Fruit fly (Drosophila melanogaster) whole organism, embryonic: ENCODE measurements around the gene CG4020.
A peak's percentile ranks its signal among the peaks of the same experiment; 100 is the strongest.

Experiments used
- Ada2b ChIP-seq: fragments of 200-800 bp; sonication (Bioruptor generic); IDR thresholded peaks from 2 replicates; pipeline ENCODE4 v1.3.6; 2022; ENCODE audit warnings: missing biosample characterization, missing genetic modification characterization
- B-H2 ChIP-seq: fragments of 200-800 bp; sonication (Bioruptor generic); optimal IDR thresholded peaks from 2 replicates; lab custom pipeline; 2018; ENCODE audit warnings: missing biosample characterization, mild to moderate bottlenecking, missing genetic modification characterization
- Bdp1 ChIP-seq: fragments of 200-800 bp; sonication (Bioruptor generic); optimal IDR thresholded peaks from 3 replicates; lab custom pipeline; 2016; ENCODE audit warnings: missing biosample characterization, missing genetic modification characterization
- CG12659 ChIP-seq: fragments of 200-800 bp; sonication (Bioruptor generic); optimal IDR thresholded peaks from 3 replicates; lab custom pipeline; 2017; ENCODE audit warnings: mild to moderate bottlenecking, missing biosample characterization, missing genetic modification reagents, missing genetic modification characterization
- CG13296 ChIP-seq: fragments of 200-800 bp; sonication (Bioruptor generic); optimal IDR thresholded peaks from 3 replicates; lab custom pipeline; 2018; ENCODE audit warnings: missing biosample characterization, mild to moderate bottlenecking, missing genetic modification characterization
- CG13624 ChIP-seq: fragments of 200-800 bp; sonication (Bioruptor generic); optimal IDR thresholded peaks from 2 replicates; lab custom pipeline; 2016; ENCODE audit warnings: missing biosample characterization, missing genetic modification characterization
- CG15479 ChIP-seq: fragments of 200-800 bp; sonication (Bioruptor generic); optimal IDR thresholded peaks from 3 replicates; lab custom pipeline; 2019; ENCODE audit warnings: missing biosample characterization, mild to moderate bottlenecking, missing genetic modification characterization, moderate library complexity
- CG15696 ChIP-seq: fragments of 200-800 bp; sonication (Bioruptor generic); optimal IDR thresholded peaks from 2 replicates; lab custom pipeline; 2019; ENCODE audit warnings: missing biosample characterization, mild to moderate bottlenecking, missing genetic modification characterization, moderate library complexity
- CG17328 ChIP-seq: fragments of 200-800 bp; sonication (Bioruptor generic); IDR thresholded peaks from 2 replicates; pipeline ENCODE4 v1.3.6; 2022; ENCODE audit warnings: missing biosample characterization, missing genetic modification characterization
- CG17612 ChIP-seq: fragments of 200-800 bp; sonication (Bioruptor generic); IDR thresholded peaks from 2 replicates; pipeline ENCODE4 v1.3.6; 2022; ENCODE audit warnings: missing biosample characterization, missing genetic modification characterization
- CG18619 ChIP-seq: fragments of 200-800 bp; sonication (Bioruptor generic); optimal IDR thresholded peaks from 3 replicates; lab custom pipeline; 2017; ENCODE audit warnings: missing biosample characterization, mild to moderate bottlenecking, missing genetic modification characterization
- CG2875 ChIP-seq: fragments of 200-800 bp; sonication (Bioruptor generic); optimal IDR thresholded peaks from 2 replicates; lab custom pipeline; 2017; ENCODE audit warnings: missing biosample characterization, mild to moderate bottlenecking, missing genetic modification characterization, missing genetic modification reagents
- CG31365 ChIP-seq: fragments of 200-800 bp; sonication (Bioruptor generic); optimal IDR thresholded peaks from 2 replicates; lab custom pipeline; 2018; ENCODE audit warnings: missing biosample characterization, mild to moderate bottlenecking, missing genetic modification characterization
- CG31441 ChIP-seq: fragments of 200-800 bp; sonication (Bioruptor generic); IDR thresholded peaks from 2 replicates; pipeline ENCODE4 v1.3.6; 2022; ENCODE audit warnings: missing biosample characterization, missing genetic modification characterization
- CG8281 ChIP-seq: fragments of 200-800 bp; sonication (Bioruptor generic); optimal IDR thresholded peaks from 2 replicates; lab custom pipeline; 2018; ENCODE audit warnings: missing biosample characterization, mild to moderate bottlenecking, missing genetic modification characterization, moderate library complexity
- CG8765 ChIP-seq: fragments of 200-800 bp; sonication (Bioruptor generic); IDR thresholded peaks from 2 replicates; pipeline ENCODE4 v1.3.6; 2022; ENCODE audit warnings: missing biosample characterization, missing genetic modification characterization
- Camta ChIP-seq: fragments of 200-800 bp; sonication (Bioruptor generic); optimal IDR thresholded peaks from 2 replicates; lab custom pipeline; 2016; ENCODE audit warnings: missing biosample characterization, missing genetic modification characterization
- Dek ChIP-seq: fragments of 200-800 bp; sonication (Bioruptor generic); optimal IDR thresholded peaks from 3 replicates; lab custom pipeline; 2019; ENCODE audit warnings: missing biosample characterization, mild to moderate bottlenecking, missing genetic modification characterization, moderate library complexity
- Dfd ChIP-seq, 2 experiments: fragments of >200 bp; optimal IDR thresholded peaks; 2 replicates each; lab custom pipeline; 2017; ENCODE audit warnings: missing biosample characterization in 2 of 2, missing genetic modification characterization in 2 of 2
- Drgx ChIP-seq: fragments of 200-800 bp; sonication (Bioruptor generic); IDR thresholded peaks from 2 replicates; pipeline ENCODE4 v1.3.6; 2022; ENCODE audit warnings: missing biosample characterization, missing genetic modification characterization
- E2f2 ChIP-seq: fragments of 200-800 bp; sonication (Bioruptor generic); IDR thresholded peaks from 2 replicates; pipeline ENCODE4 v1.3.6; 2022; ENCODE audit warnings: missing biosample characterization, missing genetic modification characterization
- Hmr ChIP-seq: fragments of 200-800 bp; sonication (Bioruptor generic); optimal IDR thresholded peaks from 3 replicates; lab custom pipeline; 2017; ENCODE audit warnings: mild to moderate bottlenecking, missing biosample characterization, missing genetic modification reagents, missing genetic modification characterization
- Kr ChIP-seq: fragments of 200-800 bp; sonication (Bioruptor generic); optimal IDR thresholded peaks from 2 replicates; lab custom pipeline; 2017; ENCODE audit warnings: missing biosample characterization, mild to moderate bottlenecking, missing genetic modification characterization
- NC2α ChIP-seq: fragments of 200-800 bp; sonication (Bioruptor generic); optimal IDR thresholded peaks from 2 replicates; lab custom pipeline; 2016; ENCODE audit warnings: missing biosample characterization, missing genetic modification characterization
- Pdp1 ChIP-seq, 2 experiments: fragments of 200-800 bp; sonication (Bioruptor generic); optimal IDR thresholded peaks; 3 replicates each; lab custom pipeline; 2016; ENCODE audit warnings: missing biosample characterization in 2 of 2, missing genetic modification characterization in 2 of 2, mild to moderate bottlenecking in 1 of 2, moderate library complexity in 1 of 2
- Ssrp ChIP-seq: fragments of 200-800 bp; sonication (Bioruptor generic); optimal IDR thresholded peaks from 2 replicates; lab custom pipeline; 2018; ENCODE audit warnings: missing biosample characterization, mild to moderate bottlenecking, missing genetic modification characterization, moderate library complexity
- ab ChIP-seq: fragments of 200-800 bp; sonication (Bioruptor generic); optimal IDR thresholded peaks from 2 replicates; lab custom pipeline; 2016; ENCODE audit warnings: missing biosample characterization, missing genetic modification characterization
- ara ChIP-seq: fragments of 200-800 bp; sonication (Bioruptor generic); IDR thresholded peaks from 2 replicates; pipeline ENCODE4 v1.3.6; 2022; ENCODE audit warnings: missing biosample characterization, missing genetic modification characterization
- cas ChIP-seq: fragments of 200-800 bp; sonication (Bioruptor generic); IDR thresholded peaks from 2 replicates; pipeline ENCODE4 v1.3.6; 2022; ENCODE audit warnings: missing biosample characterization, missing genetic modification characterization
- cato ChIP-seq: fragments of 200-800 bp; sonication (Bioruptor generic); optimal IDR thresholded peaks from 2 replicates; lab custom pipeline; 2016; ENCODE audit warnings: missing biosample characterization, missing genetic modification characterization, borderline replicate concordance
- crp ChIP-seq, 2 experiments: fragments of 200-800 bp; sonication (Bioruptor generic); optimal IDR thresholded peaks; 2 replicates in 1 of 2; 3 replicates in 1 of 2; lab custom pipeline; 2017; ENCODE audit warnings: missing biosample characterization in 2 of 2, missing genetic modification characterization in 2 of 2, mild to moderate bottlenecking in 1 of 2, moderate library complexity in 1 of 2
- ewg ChIP-seq: fragments of 200-800 bp; sonication (Bioruptor generic); optimal IDR thresholded peaks from 3 replicates; lab custom pipeline; 2017; ENCODE audit warnings: mild to moderate bottlenecking, missing biosample characterization, missing genetic modification reagents, missing genetic modification characterization
- fd102C ChIP-seq: fragments of 200-800 bp; sonication (Bioruptor generic); optimal IDR thresholded peaks from 2 replicates; lab custom pipeline; 2018; ENCODE audit warnings: missing biosample characterization, mild to moderate bottlenecking, missing genetic modification characterization, moderate library complexity
- grn ChIP-seq: fragments of 200-800 bp; sonication (Bioruptor generic); optimal IDR thresholded peaks from 3 replicates; lab custom pipeline; 2017; ENCODE audit warnings: missing biosample characterization, missing genetic modification characterization
- h ChIP-seq: fragments of >200 bp; optimal IDR thresholded peaks from 2 replicates; lab custom pipeline; 2017
- hbn ChIP-seq: fragments of 200-800 bp; sonication (Bioruptor generic); IDR thresholded peaks from 2 replicates; pipeline ENCODE4 v1.3.6; 2022; ENCODE audit warnings: missing biosample characterization, missing genetic modification characterization; ENCODE audit not compliant: partially characterized antibody
- kah ChIP-seq: fragments of 200-800 bp; sonication (Bioruptor generic); optimal IDR thresholded peaks from 2 replicates; lab custom pipeline; 2018; ENCODE audit warnings: missing biosample characterization, mild to moderate bottlenecking, missing genetic modification characterization
- kay ChIP-seq: fragments of 200-800 bp; sonication (Bioruptor generic); optimal IDR thresholded peaks from 2 replicates; lab custom pipeline; 2016; ENCODE audit warnings: missing biosample characterization, missing genetic modification characterization
- ken ChIP-seq: fragments of 200-800 bp; sonication (Bioruptor generic); IDR thresholded peaks from 3 replicates; pipeline ENCODE4 v1.3.6; 2022; ENCODE audit warnings: missing biosample characterization, missing genetic modification characterization
- lab ChIP-seq: fragments of 200-800 bp; sonication (Bioruptor generic); optimal IDR thresholded peaks from 3 replicates; lab custom pipeline; 2017; ENCODE audit warnings: missing biosample characterization, missing genetic modification characterization, mild to moderate bottlenecking, moderate library complexity, missing genetic modification reagents
- pho ChIP-seq: fragments of 200-800 bp; sonication (Bioruptor generic); optimal IDR thresholded peaks from 2 replicates; lab custom pipeline; 2016; ENCODE audit warnings: missing biosample characterization, missing genetic modification characterization
- pzg ChIP-seq: fragments of 200-800 bp; sonication (Bioruptor generic); optimal IDR thresholded peaks from 3 replicates; lab custom pipeline; 2018; ENCODE audit warnings: missing biosample characterization, mild to moderate bottlenecking, missing genetic modification characterization, moderate library complexity
- scrt ChIP-seq: fragments of 200-800 bp; sonication (Bioruptor generic); optimal IDR thresholded peaks from 2 replicates; lab custom pipeline; 2018; ENCODE audit warnings: missing biosample characterization, mild to moderate bottlenecking, missing genetic modification characterization, moderate library complexity
- tap ChIP-seq: fragments of 200-800 bp; optimal IDR thresholded peaks from 3 replicates; lab custom pipeline; 2019; ENCODE audit warnings: missing biosample characterization, mild to moderate bottlenecking, missing genetic modification characterization, moderate library complexity
- tll ChIP-seq, 2 experiments: fragments of 200-800 bp in 1 of 2; fragments of >200 bp in 1 of 2; sonication (Bioruptor generic) in 1 of 2; optimal IDR thresholded peaks; 2 replicates each; lab custom pipeline; 2017 to 2019; ENCODE audit warnings: missing biosample characterization in 2 of 2, missing genetic modification characterization in 2 of 2, mild to moderate bottlenecking in 1 of 2, moderate library complexity in 1 of 2
- tx ChIP-seq: fragments of 200-800 bp; sonication (Bioruptor generic); optimal IDR thresholded peaks from 2 replicates; lab custom pipeline; 2016; ENCODE audit warnings: missing biosample characterization, missing genetic modification characterization
- wor ChIP-seq: fragments of 200-800 bp; sonication (Bioruptor generic); IDR thresholded peaks from 2 replicates; pipeline ENCODE4 v1.3.6; 2022; ENCODE audit warnings: missing biosample characterization, missing genetic modification characterization
- zen ChIP-seq: fragments of 200-800 bp; sonication (Bioruptor generic); optimal IDR thresholded peaks from 3 replicates; lab custom pipeline; 2018; ENCODE audit warnings: missing biosample characterization, mild to moderate bottlenecking, missing genetic modification characterization, moderate library complexity

Gene CG4020

dm6 chrX:5900146-5901093, 5.1 kb upstream of the CG4020 start, which contains the start of gene Act5C (continued):
- peak; percentile 94 for TF ChIP-seq Camta (GFP tag; lab: Kevin White, UChicago)
- peak; percentile 90 for TF ChIP-seq CG13296 (GFP tag; lab: Kevin White, UChicago)
- peak; percentile 76 for TF ChIP-seq kah (GFP tag; lab: Kevin White, UChicago)
- TF ChIP-seq cas (GFP tag; lab: Robert Waterston, UW): peak; percentile 76
- peak; percentile 98 for TF ChIP-seq ewg (GFP tag; lab: Kevin White, UChicago)
- peak; percentile 96 for TF ChIP-seq ara (GFP tag; lab: Robert Waterston, UW)
- peak; percentile 94 for TF ChIP-seq CG17328
- TF ChIP-seq grn (GFP tag; lab: Kevin White, UChicago): peak; percentile 37
- TF ChIP-seq pzg (GFP tag; lab: Kevin White, UChicago): peak; percentile 9
- peak; percentile 89 for TF ChIP-seq kay (GFP tag; lab: Kevin White, UChicago)
- peak; percentile 92 for TF ChIP-seq ab
- peak; percentile 89 for TF ChIP-seq Bdp1
- peak; percentile 76 for TF ChIP-seq CG8281
- TF ChIP-seq tx (GFP tag; lab: Kevin White, UChicago): peak; percentile 92
- peak; percentile 89 for TF ChIP-seq pho (GFP tag; lab: Kevin White, UChicago)
- TF ChIP-seq CG12659 (GFP tag; lab: Kevin White, UChicago): peak; percentile 91
- peak; percentile 90 for TF ChIP-seq CG18619 (GFP tag; lab: Kevin White, UChicago)
- peak; percentile 70 for TF ChIP-seq CG15479
- TF ChIP-seq wor (GFP tag; lab: Robert Waterston, UW): peak; percentile 74
- peak; percentile 90 for TF ChIP-seq CG2875 (GFP tag; lab: Kevin White, UChicago)
- peak; percentile 87 for TF ChIP-seq Ssrp
- peak; percentile 80 for TF ChIP-seq E2f2
- TF ChIP-seq Kr (GFP tag; lab: Kevin White, UChicago): peak; percentile 69
- TF ChIP-seq CG31441 (GFP tag; lab: Robert Waterston, UW): peak; percentile 95
- peak; percentile 82 for TF ChIP-seq CG17612 (GFP tag; lab: Robert Waterston, UW)
- peak; percentile 95 for TF ChIP-seq tap
- TF ChIP-seq CG13624 (GFP tag; lab: Kevin White, UChicago): peak; percentile 94
- TF ChIP-seq Hmr (GFP tag; lab: Kevin White, UChicago): peak; percentile 92
- TF ChIP-seq fd102C (GFP tag; lab: Kevin White, UChicago): peak; percentile 91
- TF ChIP-seq crp (GFP tag; optimal IDR thresholded peaks at IDR 0.05; lab: Kevin White, UChicago): peak; percentile 23 to 70
- TF ChIP-seq Drgx (GFP tag; lab: Robert Waterston, UW): peak; percentile 96
- peak; percentile 80 for TF ChIP-seq cato
- no peak for TF ChIP-seq Dfd (GFP tag; optimal IDR thresholded peaks at IDR 0.05; lab: Kevin White, UChicago)
- peak in 1 of 2 experiments; percentile 53 for TF ChIP-seq tll (GFP tag; optimal IDR thresholded peaks at IDR 0.05; lab: Kevin White, UChicago)
- TF ChIP-seq lab (GFP tag; lab: Kevin White, UChicago): peak; percentile 94
- no peak for TF ChIP-seq B-H2 (GFP tag; lab: Kevin White, UChicago)
- TF ChIP-seq Dek (tag; lab: Kevin White, UChicago): peak; percentile 91
- peak; percentile 93 for TF ChIP-seq NC2α
- peak; percentile 97 for TF ChIP-seq zen (tag; lab: Kevin White, UChicago)
- no peak for TF ChIP-seq hbn
- TF ChIP-seq CG31365: peak; percentile 86
- TF ChIP-seq h (lab: Kevin White, UChicago): no peak
- TF ChIP-seq Ada2b (GFP tag; lab: Robert Waterston, UW): peak; percentile 94
- peak; percentile 92 for TF ChIP-seq scrt (GFP tag; lab: Kevin White, UChicago)
- peak; percentile 94 for TF ChIP-seq ken (GFP tag; lab: Robert Waterston, UW)
- TF ChIP-seq Pdp1 (GFP tag; optimal IDR thresholded peaks at IDR 0.05; lab: Kevin White, UChicago): peak; percentile 94 to 96
- TF ChIP-seq CG8765 (GFP tag; lab: Robert Waterston, UW): peak; percentile 90
- TF ChIP-seq CG15696 (tag; lab: Kevin White, UChicago): peak; percentile 95
